Worm (Caenorhabditis elegans) whole organism, L1 larva: ENCODE results near the gene M01F1.4.

Experiments
- F16B12.6 ChIP-seq: fragments of 150-350 bp; optimal IDR thresholded peaks from 2 replicates; lab custom pipeline; 2014; ENCODE audit warnings: missing biosample characterization, missing genetic modification characterization
- blmp-1 ChIP-seq: fragments of 150-350 bp; optimal IDR thresholded peaks from 2 replicates; lab custom pipeline; 2014; ENCODE audit warnings: missing biosample characterization, missing genetic modification characterization
- ceh-63 ChIP-seq: fragments of 200-800 bp; sonication (Bioruptor generic); optimal IDR thresholded peaks from 2 replicates; lab custom pipeline; 2018; ENCODE audit warnings: mild to moderate bottlenecking, missing genetic modification characterization, missing compliant biosample characterization
- ceh-8 ChIP-seq: fragments of 200-800 bp; sonication (Bioruptor generic); optimal IDR thresholded peaks from 2 replicates; lab custom pipeline; 2018; ENCODE audit warnings: mild to moderate bottlenecking, missing genetic modification characterization, moderate library complexity, missing compliant biosample characterization
- ceh-82 ChIP-seq, 3 experiments: fragments of 150-350 bp in 1 of 3; sonication (generic microtip) in 2 of 3; optimal IDR thresholded peaks; 2 replicates each; lab custom pipeline; 2014 to 2017; ENCODE audit warnings: missing biosample characterization in 3 of 3, missing genetic modification characterization in 3 of 3
- dpl-1 ChIP-seq, 3 experiments: fragments of 150-350 bp in 2 of 3; sonication (generic microtip) in 1 of 3; optimal IDR thresholded peaks; 2 replicates each; lab custom pipeline; 2014 to 2017; ENCODE audit warnings: missing biosample characterization in 3 of 3, missing genetic modification characterization in 3 of 3, missing genetic modification reagents in 3 of 3
- efl-1 ChIP-seq, 4 experiments: fragments of 150-350 bp; optimal IDR thresholded peaks in 3 of 4; peaks in 1 of 4; 1 replicate in 1 of 4; 2 replicates in 3 of 4; lab custom pipeline; 2014; ENCODE audit warnings: missing biosample characterization in 2 of 4, missing genetic modification characterization in 2 of 4, missing genetic modification reagents in 2 of 4
- efl-3 ChIP-seq: fragments of 200-800 bp; sonication (Bioruptor generic); optimal IDR thresholded peaks from 2 replicates; lab custom pipeline; 2018; ENCODE audit warnings: mild to moderate bottlenecking, missing genetic modification characterization, missing compliant biosample characterization
- elt-2 ChIP-seq: sonication (generic microtip); optimal IDR thresholded peaks from 2 replicates; lab custom pipeline; 2016; ENCODE audit warnings: missing genetic modification characterization, mild to moderate bottlenecking, inconsistent platforms, missing compliant biosample characterization, missing genetic modification reagents
- elt-3 ChIP-seq, 6 experiments: fragments of 150-350 bp in 1 of 6; sonication (generic microtip); optimal IDR thresholded peaks; 2 replicates each; lab custom pipeline; 2017 to 2018; ENCODE audit warnings: missing biosample characterization in 6 of 6, missing genetic modification characterization in 6 of 6, inconsistent platforms in 1 of 6
- fkh-10 ChIP-seq: sonication (generic microtip); optimal IDR thresholded peaks from 2 replicates; lab custom pipeline; 2017; ENCODE audit warnings: missing biosample characterization, missing genetic modification reagents, missing genetic modification characterization
- fkh-4 ChIP-seq: sonication (generic microtip); optimal IDR thresholded peaks from 2 replicates; lab custom pipeline; 2016; ENCODE audit warnings: missing compliant biosample characterization, missing genetic modification characterization, borderline replicate concordance
- fkh-8 ChIP-seq: sonication (generic microtip); optimal IDR thresholded peaks from 2 replicates; lab custom pipeline; 2016; ENCODE audit warnings: mild to moderate bottlenecking, missing genetic modification characterization, missing compliant biosample characterization
- fos-1 ChIP-seq: fragments of 150-350 bp; optimal IDR thresholded peaks from 2 replicates; lab custom pipeline; 2014; ENCODE audit warnings: missing biosample characterization, missing genetic modification characterization
- grh-1 ChIP-seq: fragments of 200-800 bp; sonication (Bioruptor generic); IDR thresholded peaks from 2 replicates; pipeline ENCODE4 v1.3.6; 2022; ENCODE audit warnings: missing genetic modification reagents, missing genetic modification characterization, missing compliant biosample characterization
- hlh-17 ChIP-seq: fragments of 200-800 bp; sonication (Bioruptor generic); optimal IDR thresholded peaks from 2 replicates; lab custom pipeline; 2018; ENCODE audit warnings: missing genetic modification characterization, mild to moderate bottlenecking, missing compliant biosample characterization, moderate library complexity, borderline replicate concordance
- irx-1 ChIP-seq: sonication (generic microtip); optimal IDR thresholded peaks from 2 replicates; lab custom pipeline; 2016; ENCODE audit warnings: missing genetic modification characterization, missing compliant biosample characterization
- lin-35 ChIP-seq, 2 experiments: fragments of 150-350 bp; optimal IDR thresholded peaks; 2 replicates each; lab custom pipeline; 2014; ENCODE audit warnings: missing biosample characterization in 2 of 2, missing genetic modification characterization in 2 of 2, missing genetic modification reagents in 2 of 2
- mab-9 ChIP-seq: fragments of 200-800 bp; sonication (Bioruptor generic); IDR thresholded peaks from 2 replicates; pipeline ENCODE4 v1.3.6; 2022; ENCODE audit warnings: missing genetic modification reagents, missing genetic modification characterization, missing compliant biosample characterization
- mdl-1 ChIP-seq, 2 experiments: fragments of 150-350 bp; optimal IDR thresholded peaks; 2 replicates each; lab custom pipeline; 2014 to 2017; ENCODE audit warnings: missing biosample characterization in 2 of 2, missing genetic modification characterization in 2 of 2, inconsistent platforms in 1 of 2
- mep-1 ChIP-seq: fragments of 150-350 bp; optimal IDR thresholded peaks from 2 replicates; lab custom pipeline; 2014; ENCODE audit warnings: missing biosample characterization, missing genetic modification characterization
- nhr-19 ChIP-seq: fragments of 200-800 bp; sonication (Bioruptor generic); conservative IDR thresholded peaks from 2 replicates; pipeline ENCODE4 v1.3.6; 2022; ENCODE audit warnings: missing genetic modification characterization, missing compliant biosample characterization
- nhr-20 ChIP-seq: sonication (generic microtip); optimal IDR thresholded peaks from 2 replicates; lab custom pipeline; 2016; ENCODE audit warnings: mild to moderate bottlenecking, missing genetic modification characterization, missing compliant biosample characterization
- nhr-71 ChIP-seq: sonication (generic microtip); optimal IDR thresholded peaks from 2 replicates; lab custom pipeline; 2016; ENCODE audit warnings: mild to moderate bottlenecking, missing genetic modification characterization, moderate library complexity, missing compliant biosample characterization
- nhr-76 ChIP-seq: sonication (generic microtip); optimal IDR thresholded peaks from 2 replicates; lab custom pipeline; 2017; ENCODE audit warnings: missing biosample characterization, missing genetic modification characterization
- nhr-77 ChIP-seq: fragments of 150-350 bp; optimal IDR thresholded peaks from 2 replicates; lab custom pipeline; 2014; ENCODE audit warnings: missing biosample characterization, missing genetic modification characterization
- nhr-85 ChIP-seq: sonication (generic microtip); peaks from one replicate; lab custom pipeline; 2016; ENCODE audit warnings: missing genetic modification characterization, inconsistent platforms, missing compliant biosample characterization
- pag-3 ChIP-seq: sonication (generic microtip); optimal IDR thresholded peaks from 2 replicates; lab custom pipeline; 2017; ENCODE audit warnings: missing genetic modification characterization, mild to moderate bottlenecking, missing compliant biosample characterization, antibody characterized with exemption, borderline replicate concordance; ENCODE audit not compliant: insufficient read depth
- pax-3 ChIP-seq: fragments of 200-800 bp; sonication (Bioruptor generic); optimal IDR thresholded peaks from 2 replicates; lab custom pipeline; 2018; ENCODE audit warnings: mild to moderate bottlenecking, missing genetic modification characterization, moderate library complexity, missing compliant biosample characterization
- skn-1 ChIP-seq: fragments of 150-350 bp; optimal IDR thresholded peaks from 2 replicates; lab custom pipeline; 2014; ENCODE audit warnings: missing biosample characterization, missing genetic modification characterization
- snpc-4 ChIP-seq: fragments of 150-350 bp; optimal IDR thresholded peaks from 2 replicates; lab custom pipeline; 2014; ENCODE audit warnings: missing biosample characterization, missing genetic modification characterization
- swsn-7 ChIP-seq: sonication (generic microtip); optimal IDR thresholded peaks from 2 replicates; lab custom pipeline; 2016; ENCODE audit warnings: missing genetic modification characterization, missing compliant biosample characterization
- unc-62 ChIP-seq: fragments of 150-350 bp; optimal IDR thresholded peaks from 2 replicates; lab custom pipeline; 2014; ENCODE audit warnings: missing biosample characterization, missing genetic modification reagents, missing genetic modification characterization
- unc-86 ChIP-seq: sonication (generic microtip); optimal IDR thresholded peaks from 2 replicates; lab custom pipeline; 2016; ENCODE audit warnings: missing genetic modification characterization, missing compliant biosample characterization
- unc-98 ChIP-seq: fragments of 200-800 bp; sonication (Bioruptor generic); IDR thresholded peaks from 2 replicates; pipeline ENCODE4 v1.3.6; 2022; ENCODE audit warnings: missing genetic modification characterization, missing compliant biosample characterization
- vab-15 ChIP-seq: sonication (generic microtip); optimal IDR thresholded peaks from 2 replicates; lab custom pipeline; 2017; ENCODE audit warnings: missing genotype, mild to moderate bottlenecking, missing genetic modification characterization, missing compliant biosample characterization
- xbp-1 ChIP-seq: sonication (generic microtip); optimal IDR thresholded peaks from 2 replicates; lab custom pipeline; 2016; ENCODE audit warnings: missing genetic modification characterization, missing compliant biosample characterization

Gene M01F1.4

ce11 chrIII:3470973-3471372, 38.9 kb downstream of the M01F1.4 start:
- no peak for TF ChIP-seq pax-3 (tag; lab: Kevin White, UChicago)
- no peak for TF ChIP-seq vab-15
- TF ChIP-seq fkh-4 (tag; lab: Kevin White, UChicago): no peak
- no peak for TF ChIP-seq skn-1 (tag; lab: Kevin White, UChicago)
- TF ChIP-seq irx-1: no peak
- no peak for TF ChIP-seq pag-3 (tag; lab: Kevin White, UChicago)
- no peak for TF ChIP-seq F16B12.6 (tag; lab: Kevin White, UChicago)
- TF ChIP-seq grh-1: no peak
- no peak for TF ChIP-seq blmp-1 (tag; lab: Kevin White, UChicago)
- TF ChIP-seq lin-35 (GFP tag; optimal IDR thresholded peaks at IDR 0.05; lab: Kevin White, UChicago): no peak
- TF ChIP-seq ceh-82 (tag; optimal IDR thresholded peaks at IDR 0.05; lab: Kevin White, UChicago): no peak
- no peak for TF ChIP-seq unc-62 (GFP tag; lab: Kevin White, UChicago)
- TF ChIP-seq nhr-19 (GFP tag; lab: Robert Waterston, UW): no peak
- no peak for TF ChIP-seq fkh-8 (tag; lab: Kevin White, UChicago)
- no peak for TF ChIP-seq hlh-17 (GFP tag; lab: Kevin White, UChicago)
- no peak for TF ChIP-seq efl-3

- no peak for TF ChIP-seq unc-86
- peak; percentile 6 for TF ChIP-seq nhr-85 (tag; lab: Kevin White, UChicago)
- peak in 1 of 6 experiments; percentile 39 for TF ChIP-seq elt-3 (tag; optimal IDR thresholded peaks at IDR 0.05; lab: Kevin White, UChicago)
- peak; percentile 80 for TF ChIP-seq blmp-1 (tag; lab: Kevin White, UChicago)
Measured at ce11 chrIII:3470433-3470832, 39.4 kb downstream of the M01F1.4 start.

DNA sequence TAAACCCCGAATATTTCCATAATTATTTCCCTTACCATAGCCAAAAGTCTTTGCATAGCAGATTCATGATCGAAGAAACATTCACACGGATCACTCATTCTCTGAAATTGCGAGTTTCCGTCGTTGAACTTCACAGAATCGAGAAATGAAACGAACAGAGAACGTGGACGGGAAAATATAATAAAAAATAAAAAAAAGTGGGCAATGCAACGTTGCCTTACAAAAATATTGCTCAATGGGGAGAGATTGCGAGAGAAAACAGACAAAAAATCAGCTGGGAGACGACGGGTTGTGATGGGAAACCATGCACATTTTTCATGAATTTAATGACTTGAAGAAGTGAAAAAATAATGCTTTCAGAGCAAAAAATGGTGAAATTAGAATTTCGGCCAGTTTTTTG, 40.2 kb downstream of the M01F1.4 start, which contains the start of gene smim-14:
TSS of gene smim-14 (minus strand) at position 101 of the 400 bp plus-strand sequence.
- TF ChIP-seq xbp-1 (peak; percentile 89), mab-9 (GFP tag; lab: Robert Waterston, UW) (no peak)

- TF ChIP-seq snpc-4 (no peak), mdl-1 (tag; optimal IDR thresholded peaks at IDR 0.05; lab: Kevin White, UChicago) (no peak), ceh-63 (GFP tag; lab: Kevin White, UChicago) (no peak), hlh-17 (GFP tag; lab: Kevin White, UChicago) (no peak), unc-62 (GFP tag; lab: Kevin White, UChicago) (no peak), nhr-20 (tag; lab: Kevin White, UChicago) (no peak)
- TF ChIP-seq, all 84 proteins: peak for 0
Measured at ce11 chrIII:3468384-3468783, 41.4 kb downstream of the M01F1.4 start.

DNA sequence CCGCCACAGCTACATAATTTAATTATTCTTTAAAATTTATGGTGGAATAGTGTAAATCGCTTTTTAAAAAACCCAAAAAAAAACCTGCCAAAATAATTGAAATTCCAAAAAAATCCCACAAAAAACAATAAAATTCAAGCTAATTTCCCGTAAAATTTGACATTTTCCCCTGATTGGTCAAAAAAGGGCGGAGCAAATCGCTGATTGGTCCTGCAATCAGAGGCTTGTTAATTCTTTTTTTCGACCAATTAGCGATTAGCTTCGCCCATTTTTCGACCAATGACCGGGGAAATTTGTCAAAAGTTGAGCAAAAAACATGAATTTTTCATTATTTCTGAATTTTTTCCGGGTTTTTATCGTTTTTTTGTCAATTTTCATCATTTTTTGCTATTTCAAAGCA, 42.8 kb downstream of the M01F1.4 start:
- TF ChIP-seq dpl-1 (GFP tag; optimal IDR thresholded peaks at IDR 0.05; lab: Kevin White, UChicago): no peak
- no peak for TF ChIP-seq nhr-71
- TF ChIP-seq unc-98 (GFP tag; lab: Robert Waterston, UW): no peak
- no peak for TF ChIP-seq efl-1 (optimal IDR thresholded peaks at IDR 0.05; lab: Kevin White, UChicago)
- TF ChIP-seq efl-1 (GFP tag; optimal IDR thresholded peaks at IDR 0.05 in 1 of 2; lab: Kevin White, UChicago): no peak
- no peak for TF ChIP-seq unc-62 (GFP tag; lab: Kevin White, UChicago)
- no peak for TF ChIP-seq pag-3 (tag; lab: Kevin White, UChicago)
- no peak for TF ChIP-seq fos-1 (tag; lab: Kevin White, UChicago)
- TF ChIP-seq snpc-4: no peak
- TF ChIP-seq ceh-8 (GFP tag; lab: Kevin White, UChicago): no peak
- TF ChIP-seq fkh-10 (GFP tag; lab: Kevin White, UChicago): no peak
- no peak for TF ChIP-seq mab-9 (GFP tag; lab: Robert Waterston, UW)
- no peak for TF ChIP-seq lin-35 (GFP tag; optimal IDR thresholded peaks at IDR 0.05; lab: Kevin White, UChicago)
- no peak for TF ChIP-seq elt-2 (tag; lab: Kevin White, UChicago)
- no peak for TF ChIP-seq mep-1 (tag; lab: Kevin White, UChicago)
- TF ChIP-seq nhr-77 (tag; lab: Kevin White, UChicago): no peak
- TF ChIP-seq nhr-76 (tag; lab: Kevin White, UChicago): no peak
- TF ChIP-seq swsn-7 (tag; lab: Kevin White, UChicago): no peak
